Fruit fly (Drosophila melanogaster): ENCODE data around the gene Grip163.

Grip163 gene

DNA sequence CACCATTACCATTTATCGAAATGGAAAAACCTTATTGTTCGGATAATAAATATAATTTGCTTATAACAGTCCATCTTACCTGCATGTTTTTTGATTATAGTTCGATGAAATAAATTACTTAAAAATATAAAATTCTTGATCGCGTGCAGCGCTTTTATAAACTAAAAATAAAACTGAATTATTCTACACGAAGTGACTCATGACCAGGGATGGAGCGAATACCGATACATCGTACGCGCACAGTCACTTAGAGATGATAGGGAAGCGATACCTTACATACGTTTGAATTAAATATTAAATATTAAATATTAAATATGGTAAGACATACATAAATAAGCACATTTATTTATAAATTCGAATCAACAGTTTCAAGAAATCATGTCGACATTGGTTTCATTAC is 5.0 kb downstream of the Grip163 start, which contains the start of gene viaf (continued):
- no peak for TF ChIP-seq CG10543 (GFP tag; optimal IDR thresholded peaks at IDR 0.05)
- TF ChIP-seq sens (GFP tag): peak; percentile 84
- TF ChIP-seq otp (GFP tag; IDR thresholded peaks at IDR 0.05): no peak
- no peak for TF ChIP-seq jumu (GFP tag; optimal IDR thresholded peaks at IDR 0.05)
- no peak for TF ChIP-seq Bdp1 (GFP tag; optimal IDR thresholded peaks at IDR 0.05)
- TF ChIP-seq br (optimal IDR thresholded peaks at IDR 0.05): no peak
- no peak for TF ChIP-seq sim (GFP tag; IDR thresholded peaks at IDR 0.05)
- peak; percentile 19 for TF ChIP-seq CG4328 (GFP tag; optimal IDR thresholded peaks at IDR 0.05)
- TF ChIP-seq CG13894 (tag; optimal IDR thresholded peaks at IDR 0.05): no peak
- TF ChIP-seq CrebB (tag; optimal IDR thresholded peaks at IDR 0.05): no peak
- no peak for TF ChIP-seq tup (GFP tag; optimal IDR thresholded peaks at IDR 0.05)
- peak; percentile 42; the same call in 1 of the 2 replicates for TF ChIP-seq cas (GFP tag; IDR thresholded peaks at IDR 0.05)
- TF ChIP-seq hth (optimal IDR thresholded peaks at IDR 0.05): no peak
- no peak for TF ChIP-seq pnt (GFP tag; optimal IDR thresholded peaks at IDR 0.05)
- no peak for TF ChIP-seq CG1832 (GFP tag; optimal IDR thresholded peaks at IDR 0.05)
- peak; percentile 81 for TF ChIP-seq CG17829 (tag; optimal IDR thresholded peaks at IDR 0.05)
- no peak for TF ChIP-seq Vsx1 (GFP tag; optimal IDR thresholded peaks at IDR 0.05)
- no peak for TF ChIP-seq NK7.1 (GFP tag; optimal IDR thresholded peaks at IDR 0.05)
- TF ChIP-seq mld (GFP tag; IDR thresholded peaks at IDR 0.05; ENCODE audit: partially characterized antibody): peak; percentile 85; the same call in 1 of the 3 replicates
- no peak for TF ChIP-seq sima (GFP tag; optimal IDR thresholded peaks at IDR 0.05)
- TF ChIP-seq p53 (GFP tag; optimal IDR thresholded peaks at IDR 0.05): no peak
- no peak for TF ChIP-seq CG10431 (GFP tag; optimal IDR thresholded peaks at IDR 0.05)
- TF ChIP-seq CG1647 (GFP tag; optimal IDR thresholded peaks at IDR 0.05): peak; percentile 9
- TF ChIP-seq dysf (GFP tag; IDR thresholded peaks at IDR 0.05): peak; percentile 57; the same call in 2 of the 3 replicates
- TF ChIP-seq CG17361 (GFP tag; IDR thresholded peaks at IDR 0.05): no peak; the same call in 2 of the 3 replicates
- peak; percentile 88 for TF ChIP-seq BEAF-32 (GFP tag; optimal IDR thresholded peaks at IDR 0.05)
- TF ChIP-seq sr (GFP tag; IDR thresholded peaks at IDR 0.05): no peak
- TF ChIP-seq CG30431 (GFP tag; optimal IDR thresholded peaks at IDR 0.05): no peak
- no peak for TF ChIP-seq CG4707 (GFP tag; optimal IDR thresholded peaks at IDR 0.05)
- TF ChIP-seq Spps (tag; optimal IDR thresholded peaks at IDR 0.05): peak; percentile 20
- TF ChIP-seq Sox100B (GFP tag; optimal IDR thresholded peaks at IDR 0.05): no peak
- TF ChIP-seq prd (optimal IDR thresholded peaks at IDR 0.05): no peak
- peak; percentile 53 for TF ChIP-seq prd (GFP tag; IDR thresholded peaks at IDR 0.05)
- no peak for TF ChIP-seq CG34376 (GFP tag; optimal IDR thresholded peaks at IDR 0.05)
- TF ChIP-seq CG3726 (GFP tag; IDR thresholded peaks at IDR 0.05): no peak
- no peak for TF ChIP-seq seq (GFP tag; IDR thresholded peaks at IDR 0.05)
- TF ChIP-seq Gug (GFP tag; IDR thresholded peaks at IDR 0.05): peak; percentile 72; the same call in 3 of the 4 replicates
- TF ChIP-seq NC2α (GFP tag; optimal IDR thresholded peaks at IDR 0.05): no peak
- no peak for TF ChIP-seq ERR (GFP tag; optimal IDR thresholded peaks at IDR 0.05)
- no peak for TF ChIP-seq CG11695 (GFP tag; IDR thresholded peaks at IDR 0.05)
- peak; percentile 25; the same call in 1 of the 2 replicates for TF ChIP-seq CG7372 (GFP tag; IDR thresholded peaks at IDR 0.05)
- no peak for TF ChIP-seq HLHmδ (GFP tag; optimal IDR thresholded peaks at IDR 0.05)
- no peak for TF ChIP-seq ro (GFP tag; IDR thresholded peaks at IDR 0.05)
- TF ChIP-seq CG6791 (GFP tag; IDR thresholded peaks at IDR 0.05; ENCODE audit: partially characterized antibody): peak; percentile 95
- no peak for TF ChIP-seq Fer1 (GFP tag; optimal IDR thresholded peaks at IDR 0.05)
- TF ChIP-seq Ets97D (GFP tag; optimal IDR thresholded peaks at IDR 0.05): peak; percentile 23
- TF ChIP-seq slp2 (GFP tag; optimal IDR thresholded peaks at IDR 0.05): no peak
- peak; percentile 35; the same call in 1 of the 2 replicates for TF ChIP-seq sisA (GFP tag; IDR thresholded peaks at IDR 0.05)
- no peak for TF ChIP-seq dimm (GFP tag; IDR thresholded peaks at IDR 0.05)
- peak; percentile 45 for TF ChIP-seq Hsf (GFP tag; optimal IDR thresholded peaks at IDR 0.05)
- TF ChIP-seq CG14050 (GFP tag; IDR thresholded peaks at IDR 0.05): no peak
- no peak for TF ChIP-seq CG18476 (GFP tag; optimal IDR thresholded peaks at IDR 0.05)
- no peak for TF ChIP-seq CG18262 (tag; optimal IDR thresholded peaks at IDR 0.05)
